Worm (Caenorhabditis elegans): ENCODE data around the gene F31B9.2.

DNA sequence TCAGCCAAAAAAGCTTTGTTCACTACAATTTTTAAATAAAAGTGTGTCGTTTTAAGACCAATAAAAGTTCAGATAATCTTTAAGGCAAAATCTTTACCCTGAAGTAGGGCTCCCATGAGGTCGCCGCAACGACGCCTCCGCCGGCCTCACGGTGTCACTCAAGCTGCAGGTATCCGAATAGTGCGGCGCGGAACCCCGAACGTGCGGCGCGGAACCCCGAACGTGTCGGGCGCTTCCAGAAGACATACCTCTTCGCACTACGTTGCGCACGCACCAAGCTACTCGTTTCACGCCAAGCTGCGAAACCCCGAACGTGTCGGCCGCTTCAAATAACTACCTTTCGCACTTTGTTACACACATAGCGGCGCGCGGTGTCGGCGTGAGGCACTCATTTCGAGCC is 4.3 kb upstream of the F31B9.2 start:
- no peak for TF ChIP-seq mep-1 (tag; optimal IDR thresholded peaks at IDR 0.05)
- no peak for TF ChIP-seq blmp-1 (tag; optimal IDR thresholded peaks at IDR 0.05)
- TF ChIP-seq unc-62 (GFP tag; optimal IDR thresholded peaks at IDR 0.05), result no peak
- no peak for TF ChIP-seq nhr-237 (tag; optimal IDR thresholded peaks at IDR 0.05)
- no peak for TF ChIP-seq sem-2 (GFP tag; optimal IDR thresholded peaks at IDR 0.05)
- TF ChIP-seq elt-3 (tag; optimal IDR thresholded peaks at IDR 0.05), result no peak
- no peak for TF ChIP-seq unc-39 (tag; optimal IDR thresholded peaks at IDR 0.05)
- TF ChIP-seq nhr-76 (tag; optimal IDR thresholded peaks at IDR 0.05), result no peak
- no peak for TF ChIP-seq ztf-11 (tag; optimal IDR thresholded peaks at IDR 0.05)
- no peak for TF ChIP-seq mab-5 (tag; optimal IDR thresholded peaks at IDR 0.05)
